Worm (Caenorhabditis elegans) whole organism, L3 larva: ENCODE data around the gene K01A11.1.

Source experiments
- R02D3.7 ChIP-seq: fragments of 150-350 bp; optimal IDR thresholded peaks from 2 replicates; lab custom pipeline; 2014; ENCODE audit warnings: missing biosample characterization, missing genetic modification characterization
- ZK546.5 ChIP-seq: sonication (generic microtip); optimal IDR thresholded peaks from 2 replicates; lab custom pipeline; 2017; ENCODE audit warnings: missing biosample characterization, missing genetic modification characterization
- ama-1 ChIP-seq: fragments of 150-350 bp; optimal IDR thresholded peaks from 2 replicates; lab custom pipeline; 2018
- ceh-16 ChIP-seq: sonication (generic microtip); optimal IDR thresholded peaks from 2 replicates; lab custom pipeline; 2017; ENCODE audit warnings: missing biosample characterization, missing genetic modification characterization
- ceh-82 ChIP-seq: fragments of 150-350 bp; optimal IDR thresholded peaks from 2 replicates; lab custom pipeline; 2014; ENCODE audit warnings: missing biosample characterization, missing genetic modification characterization
- daf-12 ChIP-seq: fragments of 150-350 bp; optimal IDR thresholded peaks from 2 replicates; lab custom pipeline; 2014; ENCODE audit warnings: missing biosample characterization, missing genetic modification reagents, missing genetic modification characterization
- egl-27 ChIP-seq: sonication (generic microtip); optimal IDR thresholded peaks from 4 replicates; lab custom pipeline; 2017; ENCODE audit warnings: missing biosample characterization, missing genetic modification reagents, missing genetic modification characterization
- egl-5 ChIP-seq: fragments of 150-350 bp; optimal IDR thresholded peaks from 2 replicates; lab custom pipeline; 2017; ENCODE audit warnings: missing biosample characterization, missing genetic modification reagents, missing genetic modification characterization, inconsistent platforms
- elt-1 ChIP-seq: fragments of 150-350 bp; optimal IDR thresholded peaks from 2 replicates; lab custom pipeline; 2014; ENCODE audit warnings: missing biosample characterization, missing genetic modification characterization
- elt-2 ChIP-seq: sonication (generic microtip); optimal IDR thresholded peaks from 2 replicates; lab custom pipeline; 2016; ENCODE audit warnings: missing genetic modification reagents, mild to moderate bottlenecking, missing genetic modification characterization, missing compliant biosample characterization
- elt-3 ChIP-seq, 3 experiments: fragments of 150-350 bp in 1 of 3; sonication (generic microtip) in 2 of 3; optimal IDR thresholded peaks; 2 replicates in 2 of 3; 4 replicates in 1 of 3; lab custom pipeline; 2014 to 2017; ENCODE audit warnings: missing biosample characterization in 3 of 3, missing genetic modification characterization in 3 of 3
- fkh-10 ChIP-seq: sonication (generic microtip); optimal IDR thresholded peaks from 2 replicates; lab custom pipeline; 2017; ENCODE audit warnings: missing biosample characterization, missing genetic modification reagents, missing genetic modification characterization
- fos-1 ChIP-seq: fragments of 150-350 bp; optimal IDR thresholded peaks from 2 replicates; lab custom pipeline; 2014; ENCODE audit warnings: missing biosample characterization, missing genetic modification characterization
- hmg-11 ChIP-seq: sonication (generic microtip); optimal IDR thresholded peaks from 2 replicates; lab custom pipeline; 2016; ENCODE audit warnings: missing genetic modification characterization, missing compliant biosample characterization
- lin-15B ChIP-seq: fragments of 150-350 bp; optimal IDR thresholded peaks from 2 replicates; lab custom pipeline; 2014; ENCODE audit warnings: missing biosample characterization, missing genetic modification characterization
- lin-39 ChIP-seq: fragments of 150-350 bp; optimal IDR thresholded peaks from 2 replicates; lab custom pipeline; 2018; ENCODE audit warnings: missing biosample characterization, missing genetic modification reagents, missing genetic modification characterization
- lsy-12 ChIP-seq: sonication (generic microtip); optimal IDR thresholded peaks from 2 replicates; lab custom pipeline; 2016; ENCODE audit warnings: mild to moderate bottlenecking, missing genetic modification characterization, missing compliant biosample characterization
- mdl-1 ChIP-seq: fragments of 150-350 bp; optimal IDR thresholded peaks from 2 replicates; lab custom pipeline; 2014; ENCODE audit warnings: missing biosample characterization, missing genetic modification characterization
- nfya-1 ChIP-seq: sonication (generic microtip); optimal IDR thresholded peaks from 2 replicates; lab custom pipeline; 2017; ENCODE audit warnings: missing genetic modification characterization, mild to moderate bottlenecking, missing compliant biosample characterization, antibody characterized with exemption, moderate library complexity; ENCODE audit not compliant: insufficient read depth
- nhr-11 ChIP-seq: fragments of 150-350 bp; optimal IDR thresholded peaks from 2 replicates; lab custom pipeline; 2014; ENCODE audit warnings: missing biosample characterization, missing genetic modification characterization
- nhr-12 ChIP-seq: fragments of 150-350 bp; optimal IDR thresholded peaks from 2 replicates; lab custom pipeline; 2014; ENCODE audit warnings: missing biosample characterization, missing genetic modification characterization
- nhr-23 ChIP-seq: fragments of 150-350 bp; optimal IDR thresholded peaks from 2 replicates; lab custom pipeline; 2014; ENCODE audit warnings: missing biosample characterization, missing genetic modification reagents, missing genetic modification characterization
- nhr-25 ChIP-seq: sonication (generic microtip); optimal IDR thresholded peaks from 2 replicates; lab custom pipeline; 2017; ENCODE audit warnings: missing biosample characterization, missing genetic modification characterization
- nhr-67 ChIP-seq: fragments of 150-350 bp; optimal IDR thresholded peaks from 2 replicates; lab custom pipeline; 2014; ENCODE audit warnings: missing biosample characterization, missing genetic modification characterization
- nhr-77 ChIP-seq: fragments of 150-350 bp; optimal IDR thresholded peaks from 2 replicates; lab custom pipeline; 2014; ENCODE audit warnings: missing biosample characterization, missing genetic modification characterization
- pha-4 ChIP-seq: fragments of 150-350 bp; optimal IDR thresholded peaks from 2 replicates; lab custom pipeline; 2014; ENCODE audit warnings: missing biosample characterization, missing genetic modification reagents, missing genetic modification characterization
- pqm-1 ChIP-seq: fragments of 150-350 bp; optimal IDR thresholded peaks from 2 replicates; lab custom pipeline; 2017; ENCODE audit warnings: missing biosample characterization, missing genetic modification characterization, inconsistent platforms
- skn-1 ChIP-seq: fragments of 150-350 bp; optimal IDR thresholded peaks from 2 replicates; lab custom pipeline; 2014; ENCODE audit warnings: missing biosample characterization, missing genetic modification characterization
- unc-39 ChIP-seq: sonication (generic microtip); optimal IDR thresholded peaks from 4 replicates; lab custom pipeline; 2017; ENCODE audit warnings: missing biosample characterization, missing genetic modification characterization
- zag-1 ChIP-seq: fragments of 150-350 bp; optimal IDR thresholded peaks from 2 replicates; lab custom pipeline; 2014; ENCODE audit warnings: missing biosample characterization, missing genetic modification characterization
- ztf-11 ChIP-seq: fragments of 150-350 bp; optimal IDR thresholded peaks from 2 replicates; lab custom pipeline; 2014; ENCODE audit warnings: missing biosample characterization, missing genetic modification characterization
- ztf-4 ChIP-seq: fragments of 150-350 bp; optimal IDR thresholded peaks from 2 replicates; lab custom pipeline; 2014; ENCODE audit warnings: missing biosample characterization, missing genetic modification characterization

Gene K01A11.1

DNA sequence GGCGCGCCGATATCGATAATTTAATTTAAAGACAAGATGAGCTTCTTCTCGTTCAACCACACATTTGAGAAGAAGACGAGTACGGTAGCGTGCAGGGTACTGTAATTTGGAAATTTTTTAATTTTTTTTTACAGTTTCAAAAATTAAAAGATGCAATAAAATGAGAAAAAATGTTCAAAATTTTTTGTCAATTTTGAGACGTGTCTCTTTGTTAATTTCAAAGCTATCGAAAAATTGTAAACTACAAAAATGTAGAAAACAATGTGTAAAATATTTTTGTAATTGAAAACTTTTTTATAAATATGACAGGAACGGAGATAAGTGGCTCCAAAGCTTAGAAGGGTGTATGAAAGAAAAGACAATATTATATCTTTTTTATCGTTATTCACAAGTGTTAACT lies at the start of gene K01A11.1:
Gene K01A11.1, minus strand, starts transcription at position 101 of the 400 bp plus-strand sequence.
- TF ChIP-seq nhr-11 (tag; lab: Kevin White, UChicago) (no peak), egl-5 (tag; lab: Kevin White, UChicago) (no peak), mdl-1 (tag; lab: Kevin White, UChicago) (no peak), ceh-82 (tag; lab: Kevin White, UChicago) (no peak), lsy-12 (tag; lab: Kevin White, UChicago) (no peak), nhr-12 (no peak), ztf-4 (tag; lab: Kevin White, UChicago) (no peak), ztf-11 (no peak), egl-27 (tag; lab: Kevin White, UChicago) (no peak), lin-15B (tag; lab: Kevin White, UChicago) (no peak), nfya-1 (no peak), unc-39 (tag; lab: Kevin White, UChicago) (no peak), fos-1 (tag; lab: Kevin White, UChicago) (no peak), elt-1 (tag; lab: Kevin White, UChicago) (no peak), pqm-1 (tag; lab: Kevin White, UChicago) (no peak), daf-12 (tag; lab: Kevin White, UChicago) (no peak), nhr-25 (tag; lab: Kevin White, UChicago) (no peak)

DNA sequence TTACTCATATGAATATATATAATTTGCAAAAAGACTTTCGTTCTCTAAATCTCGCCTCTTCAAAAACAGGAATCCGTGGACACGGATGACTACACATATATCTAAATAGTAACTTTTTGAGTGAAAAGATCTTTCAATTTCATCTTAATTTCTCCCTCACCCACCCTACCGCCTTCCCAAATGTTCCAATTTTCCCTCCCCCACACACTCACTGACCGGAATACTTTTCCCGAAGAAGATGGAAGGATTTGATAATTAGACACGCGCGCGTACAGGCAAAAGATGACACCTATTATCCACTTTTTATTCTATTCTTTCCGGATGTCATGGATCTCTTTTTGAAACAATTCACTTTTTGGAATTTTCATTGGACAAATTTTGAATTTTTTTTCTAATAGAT lies 49.7 kb upstream of the K01A11.1 start:
- peak; percentile 51 for TF ChIP-seq nhr-23 (tag; lab: Kevin White, UChicago)
- no peak for TF ChIP-seq nhr-12

DNA sequence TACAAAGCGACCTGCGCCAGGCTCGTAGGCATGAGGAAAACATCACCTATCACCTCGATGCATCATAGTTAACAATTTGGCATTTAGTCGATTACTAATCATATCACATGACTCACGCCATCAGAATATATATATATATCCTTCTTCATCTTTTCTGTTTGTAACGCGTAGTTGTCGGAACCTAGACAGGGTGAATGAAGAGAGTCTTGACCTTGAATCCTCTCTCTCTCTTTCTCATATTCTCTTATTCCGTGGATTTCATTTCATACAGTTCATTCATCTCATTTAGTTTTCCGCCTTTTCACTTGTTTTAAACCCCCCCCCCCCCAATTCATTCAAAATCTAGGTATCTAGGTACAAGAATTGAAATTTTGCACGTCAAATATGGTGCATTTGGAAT lies 49.0 kb upstream of the K01A11.1 start:
- TF ChIP-seq nhr-23 (tag; lab: Kevin White, UChicago) (peak; percentile 34), elt-3 (tag; optimal IDR thresholded peaks at IDR 0.05; lab: Kevin White, UChicago) (no peak), nhr-25 (tag; lab: Kevin White, UChicago) (peak; percentile 71), elt-2 (tag; lab: Kevin White, UChicago) (no peak)

DNA sequence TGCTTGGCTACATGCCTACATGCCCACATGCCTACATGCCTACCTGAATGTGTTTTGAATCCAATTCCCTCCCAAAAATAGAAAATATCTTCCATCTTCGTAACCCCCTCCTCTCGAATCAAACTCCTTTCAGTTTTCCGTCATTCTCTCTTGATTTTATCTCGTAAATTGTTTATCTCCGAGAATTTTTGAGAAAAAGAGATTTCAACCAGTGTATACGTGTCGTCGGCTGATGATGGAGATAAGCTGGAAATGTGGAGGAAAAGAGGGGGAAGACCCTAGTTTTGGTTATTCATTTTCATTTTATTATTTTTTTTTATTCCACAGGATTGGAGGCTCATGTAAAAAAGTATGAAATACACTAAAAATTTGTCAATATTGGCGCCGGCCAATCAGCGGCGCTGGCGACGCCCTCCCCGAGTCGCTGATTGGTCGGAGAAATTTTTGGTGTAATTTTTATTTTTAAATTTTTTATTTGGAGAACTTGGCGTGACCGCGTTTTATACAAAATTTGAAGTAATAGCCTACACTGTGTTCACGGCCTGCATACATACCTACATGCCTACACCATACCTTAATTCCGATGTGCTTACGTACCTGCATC lies 47.6 kb upstream of the K01A11.1 start:
- TF ChIP-seq elt-3 (tag; optimal IDR thresholded peaks at IDR 0.05; lab: Kevin White, UChicago), result no peak
- TF ChIP-seq nhr-77 (tag; lab: Kevin White, UChicago), result no peak
- TF ChIP-seq lin-39 (tag; lab: Kevin White, UChicago), result no peak
- no peak for TF ChIP-seq ceh-16 (tag; lab: Kevin White, UChicago)
- TF ChIP-seq elt-1 (tag; lab: Kevin White, UChicago), result peak; percentile 86
- TF ChIP-seq nfya-1, result peak; percentile 80
- no peak for TF ChIP-seq fos-1 (tag; lab: Kevin White, UChicago)
- no peak for TF ChIP-seq hmg-11
- no peak for TF ChIP-seq nhr-67

DNA sequence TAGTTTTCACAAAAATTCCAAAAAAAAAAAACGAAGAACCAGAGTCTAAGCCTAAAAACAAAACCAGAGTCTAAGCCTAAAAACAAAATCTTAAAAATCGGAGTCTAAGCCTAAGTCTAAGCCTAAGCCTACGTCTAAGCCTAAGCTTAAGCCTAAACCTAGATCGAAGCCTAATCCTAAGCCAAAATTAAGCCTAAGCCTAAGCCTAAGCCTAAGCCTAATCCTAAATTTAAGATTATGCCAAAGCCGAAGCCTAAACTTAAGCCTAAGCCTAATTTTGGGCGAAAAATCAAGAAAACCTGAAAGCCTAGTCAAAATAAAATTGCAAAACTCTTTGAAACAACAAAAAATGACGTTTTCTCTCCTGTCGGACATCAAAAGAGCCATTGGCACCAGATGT lies 46.1 kb upstream of the K01A11.1 start:
- TF ChIP-seq ZK546.5 (tag; lab: Kevin White, UChicago) (no peak), ztf-4 (tag; lab: Kevin White, UChicago) (no peak), fkh-10 (GFP tag; lab: Kevin White, UChicago) (no peak), elt-3 (tag; optimal IDR thresholded peaks at IDR 0.05; lab: Kevin White, UChicago) (no peak), nhr-23 (tag; lab: Kevin White, UChicago) (no peak), zag-1 (no peak), R02D3.7 (tag; lab: Kevin White, UChicago) (no peak), daf-12 (tag; lab: Kevin White, UChicago) (no peak)
- TF ChIP-seq, all 47 proteins: peak for 0

DNA sequence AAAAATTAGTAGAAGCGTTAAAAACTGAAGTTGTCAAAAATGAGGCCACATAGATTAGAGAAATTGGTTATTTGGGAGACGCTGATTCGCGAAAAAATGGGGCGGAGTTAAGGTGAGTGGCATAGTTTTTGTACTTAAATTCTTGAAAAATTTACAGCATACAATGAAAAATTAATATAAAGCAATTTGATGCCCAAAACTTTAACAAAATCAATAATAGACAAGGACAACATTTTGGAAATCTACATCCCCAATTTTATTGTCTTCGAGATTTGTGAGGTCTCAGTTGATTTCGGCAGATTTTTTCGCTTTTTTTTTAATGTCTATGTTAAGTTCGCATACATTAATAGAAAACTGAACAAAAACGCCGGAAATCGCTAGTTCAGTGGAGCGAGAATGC lies 45.0 kb upstream of the K01A11.1 start:
- TF ChIP-seq lin-39 (tag; lab: Kevin White, UChicago) (no peak), nfya-1 (peak; percentile 44)

DNA sequence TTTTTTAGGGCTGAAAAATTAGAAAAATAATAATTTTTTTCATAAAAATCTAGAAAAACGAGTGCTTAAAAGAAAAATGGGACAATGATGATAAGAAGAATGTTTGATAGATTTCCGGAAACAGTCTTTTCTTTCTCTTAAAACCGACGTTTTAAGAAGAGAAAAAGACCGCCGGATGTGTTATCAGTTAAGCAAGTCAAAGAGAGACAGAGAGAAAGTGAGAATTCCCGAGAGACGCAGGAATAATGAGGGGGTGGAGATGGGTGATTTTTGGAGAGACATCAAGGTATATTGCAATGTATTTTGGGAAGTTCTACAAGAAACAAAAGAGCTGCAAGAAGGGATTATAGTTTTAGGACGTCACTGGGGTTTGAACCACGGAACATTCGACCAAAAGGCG lies 44.2 kb upstream of the K01A11.1 start, which contains the start of gene C34C12.9:
Gene C34C12.9, minus strand, starts transcription at position 16 of the 400 bp plus-strand sequence.
- TF ChIP-seq nhr-11 (tag; lab: Kevin White, UChicago), result no peak
- peak; percentile 48 for TF ChIP-seq elt-2 (tag; lab: Kevin White, UChicago)
- no peak for TF ChIP-seq ama-1 (lab: Kevin White, UChicago)
- no peak for TF ChIP-seq skn-1 (tag; lab: Kevin White, UChicago)
- TF ChIP-seq ZK546.5 (tag; lab: Kevin White, UChicago), result no peak
- no peak for TF ChIP-seq mdl-1 (tag; lab: Kevin White, UChicago)
- no peak for TF ChIP-seq nhr-67
- TF ChIP-seq lsy-12 (tag; lab: Kevin White, UChicago), result no peak
- no peak for TF ChIP-seq pha-4 (tag; lab: Kevin White, UChicago)
